Worm (Caenorhabditis elegans): ENCODE data around the gene T03D8.6.

DNA sequence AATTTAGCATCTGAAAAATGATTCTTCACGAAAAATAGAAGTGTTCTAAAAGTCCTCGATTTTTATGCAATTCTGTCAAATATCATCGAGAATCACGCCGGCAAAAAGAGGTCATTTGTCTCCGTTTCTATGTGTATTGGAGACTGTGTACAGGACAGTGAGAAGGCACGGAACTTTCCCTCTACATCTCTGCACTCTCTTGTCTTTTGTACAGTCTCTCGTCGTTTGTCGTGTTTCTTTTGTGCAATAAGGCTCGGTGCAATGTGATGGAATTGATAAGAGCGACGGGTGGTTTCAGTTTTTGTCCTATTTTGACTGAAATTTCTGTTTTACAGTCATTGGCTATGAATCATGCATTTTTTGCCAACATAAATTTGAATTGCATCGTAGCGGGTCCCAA, 11.7 kb upstream of the T03D8.6 start:
- TF ChIP-seq sox-4 (tag; optimal IDR thresholded peaks at IDR 0.05) (no peak), elt-2 (tag; optimal IDR thresholded peaks at IDR 0.05) (peak; percentile 40), ets-5 (GFP tag; IDR thresholded peaks at IDR 0.05) (no peak), skn-1 (tag; optimal IDR thresholded peaks at IDR 0.05) (no peak), nhr-90 (tag; optimal IDR thresholded peaks at IDR 0.05; ENCODE audit: poor library complexity) (no peak), nhr-76 (tag; optimal IDR thresholded peaks at IDR 0.05) (no peak), sptf-1 (tag; optimal IDR thresholded peaks at IDR 0.05) (no peak), lir-3 (tag; optimal IDR thresholded peaks at IDR 0.05; ENCODE audit: poor library complexity) (no peak), pag-3 (tag; optimal IDR thresholded peaks at IDR 0.05; ENCODE audit: borderline replicate concordance, insufficient read depth) (no peak), rnt-1 (tag; optimal IDR thresholded peaks at IDR 0.05) (no peak)
